Fruit fly (Drosophila melanogaster): ENCODE data around the gene Jhbp2.

dm6 chr3R:4913181-4913580 is 48.0 kb downstream of the Jhbp2 start:
- TF ChIP-seq CG9705 (GFP tag; optimal IDR thresholded peaks at IDR 0.05) (no peak), sage (GFP tag; optimal IDR thresholded peaks at IDR 0.05) (no peak), OdsH (GFP tag; optimal IDR thresholded peaks at IDR 0.05) (peak; percentile 4), lola (GFP tag; optimal IDR thresholded peaks at IDR 0.05) (no peak), CrebA (GFP tag; optimal IDR thresholded peaks at IDR 0.05; ENCODE audit: borderline replicate concordance) (no peak), Dfd (GFP tag; optimal IDR thresholded peaks at IDR 0.05) (no peak), Mio (GFP tag; optimal IDR thresholded peaks at IDR 0.05) (no peak), tai (GFP tag; optimal IDR thresholded peaks at IDR 0.05) (no peak), Myc (optimal IDR thresholded peaks at IDR 0.05) (no peak), Sp1 (GFP tag; optimal IDR thresholded peaks at IDR 0.05) (no peak), psq (GFP tag; optimal IDR thresholded peaks at IDR 0.05) (no peak), Dif (GFP tag; optimal IDR thresholded peaks at IDR 0.05; ENCODE audit: partially characterized antibody) (no peak), dmrt93B (GFP tag; optimal IDR thresholded peaks at IDR 0.05) (no peak)

All from whole organism, wandering third instar larva.